Worm (Caenorhabditis elegans): Measurements from ENCODE around the gene fmo-5.

fmo-5 gene

DNA sequence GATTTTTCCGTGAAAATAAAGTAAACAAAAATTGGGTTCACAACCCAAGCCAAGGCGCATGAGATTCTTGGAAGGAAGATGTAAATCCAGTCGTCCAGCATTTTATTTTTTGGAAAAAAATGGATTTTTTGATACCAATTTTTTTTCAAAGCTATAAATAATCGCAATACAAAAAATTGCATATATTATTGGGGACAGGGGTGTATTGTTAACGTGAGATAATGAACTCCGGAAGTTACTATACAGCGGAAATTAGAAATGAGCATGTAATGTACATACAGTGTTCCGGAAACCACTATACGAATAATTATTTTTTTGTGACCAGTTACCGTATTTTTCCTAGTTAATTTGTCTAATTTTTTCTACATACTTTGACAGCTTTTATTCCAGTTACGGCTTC is 19.1 kb downstream of the fmo-5 start, which contains the start of gene srj-38:
Gene srj-38, minus strand, starts transcription at position 101 of the 400 bp plus-strand sequence.
- no peak for TF ChIP-seq tlp-1 (tag; optimal IDR thresholded peaks at IDR 0.05)

DNA sequence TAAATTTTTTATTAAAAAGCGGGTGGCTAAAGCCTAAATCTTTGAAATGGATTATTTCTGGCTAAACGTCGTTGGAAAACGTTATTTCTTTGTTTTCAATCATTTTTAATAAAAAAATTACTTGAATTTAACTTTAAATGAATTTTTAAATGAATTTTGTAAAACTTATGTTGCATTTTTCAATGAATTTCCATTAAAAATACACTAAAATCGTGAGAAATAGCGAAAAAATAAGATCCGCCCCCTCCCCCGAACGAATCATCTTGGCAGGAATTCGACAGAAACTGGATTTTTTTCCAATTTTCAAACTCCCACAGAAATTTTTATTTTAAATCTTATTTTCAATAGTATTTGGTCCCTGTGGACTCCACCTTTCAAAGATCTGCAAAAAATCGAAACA is 24.3 kb downstream of the fmo-5 start, which contains the start of gene srg-53:
Gene srg-53, plus strand, starts transcription at position 301 of the 400 bp plus-strand sequence.
- TF ChIP-seq tbx-2 (tag; optimal IDR thresholded peaks at IDR 0.05) (no peak), fkh-4 (tag; optimal IDR thresholded peaks at IDR 0.05; ENCODE audit: borderline replicate concordance) (no peak), dsc-1 (tag; optimal IDR thresholded peaks at IDR 0.05) (no peak), snpc-4 (tag; optimal IDR thresholded peaks at IDR 0.05) (no peak), aha-1 (tag; optimal IDR thresholded peaks at IDR 0.05) (no peak), nhr-11 (tag; optimal IDR thresholded peaks at IDR 0.05) (no peak), nhr-85 (tag) (no peak), isw-1 (GFP tag; IDR thresholded peaks at IDR 0.05) (no peak), ces-1 (GFP tag; optimal IDR thresholded peaks at IDR 0.05) (no peak), lin-39 (tag; optimal IDR thresholded peaks at IDR 0.05) (no peak)

DNA sequence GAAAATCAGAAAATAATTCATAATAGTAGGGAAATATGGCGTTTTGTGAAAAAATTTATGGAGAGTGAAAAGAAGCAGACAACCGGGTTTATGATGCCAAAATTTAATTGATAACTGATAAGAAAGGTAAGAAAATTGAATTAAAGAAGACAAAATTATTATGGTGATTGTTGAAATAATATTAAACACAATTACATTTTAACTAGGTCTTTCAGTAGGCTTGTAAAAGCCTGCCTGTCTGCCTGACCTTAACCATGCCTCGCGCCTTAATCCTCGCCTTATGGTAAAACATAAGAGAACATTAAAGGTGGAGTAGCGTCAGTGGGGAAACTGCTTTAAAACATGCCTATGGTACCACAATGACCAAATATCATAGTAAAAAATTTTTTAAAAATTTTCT is 24.9 kb downstream of the fmo-5 start, which contains the start of gene T02B11.8:
Gene T02B11.8, minus strand, starts transcription at position 101 of the 400 bp plus-strand sequence.
- TF ChIP-seq aly-2 (tag; optimal IDR thresholded peaks at IDR 0.05) = no peak
- TF ChIP-seq zip-4 (GFP tag; optimal IDR thresholded peaks at IDR 0.05) = no peak
- TF ChIP-seq fos-1 (tag; optimal IDR thresholded peaks at IDR 0.05) = no peak
- no peak for TF ChIP-seq lir-3 (tag; optimal IDR thresholded peaks at IDR 0.05; ENCODE audit: poor library complexity)
- no peak for TF ChIP-seq lsy-2 (tag; optimal IDR thresholded peaks at IDR 0.05)
- TF ChIP-seq unc-130 (tag; optimal IDR thresholded peaks at IDR 0.05) = no peak

DNA sequence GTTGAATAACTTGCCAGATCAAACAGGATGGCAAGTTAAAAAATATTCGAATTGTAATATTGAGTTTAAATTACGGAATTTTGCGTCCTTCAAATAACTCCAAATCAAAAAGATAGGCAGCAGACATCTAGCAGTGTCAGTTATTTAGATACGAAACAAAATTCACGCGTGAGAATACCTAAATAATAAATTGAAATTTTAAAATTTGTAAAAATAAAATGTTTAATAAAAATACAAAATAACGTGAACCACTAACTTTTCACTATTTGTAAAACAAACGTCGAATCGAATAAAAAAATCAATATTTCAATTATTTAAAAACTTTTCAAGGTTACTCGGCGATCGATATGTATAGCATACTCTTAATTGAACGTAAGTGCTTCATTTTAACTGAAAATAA is 27.5 kb downstream of the fmo-5 start, which contains the start of gene T02B11.9:
Gene T02B11.9, plus strand, starts transcription at position 301 of the 400 bp plus-strand sequence.
- TF ChIP-seq snu-23 (GFP tag; optimal IDR thresholded peaks at IDR 0.05) (no peak), zip-4 (GFP tag; optimal IDR thresholded peaks at IDR 0.05) (no peak), tbx-2 (tag; optimal IDR thresholded peaks at IDR 0.05) (no peak), unc-130 (tag; optimal IDR thresholded peaks at IDR 0.05) (no peak), ceh-90 (tag; optimal IDR thresholded peaks at IDR 0.05) (no peak), grh-1 (GFP tag; IDR thresholded peaks at IDR 0.05) (no peak)

DNA sequence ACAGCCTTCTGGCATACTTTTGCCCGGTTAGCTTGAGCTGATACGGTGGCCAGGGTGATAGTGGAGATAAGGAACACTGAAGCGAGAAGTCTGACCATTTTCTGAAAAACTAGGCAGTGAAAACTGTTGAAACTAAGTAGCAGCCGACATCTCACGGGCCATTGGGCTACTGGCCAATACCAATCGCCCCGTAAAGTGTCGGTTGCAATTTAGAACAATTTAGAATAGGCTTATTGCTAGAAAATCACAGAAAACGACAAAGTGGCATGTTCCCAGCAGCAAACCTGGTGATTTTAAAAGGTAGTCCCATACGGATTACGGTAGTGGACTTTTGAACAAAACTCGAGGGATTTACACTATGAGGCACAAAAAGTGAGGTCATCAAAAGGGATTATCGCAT is 32.4 kb downstream of the fmo-5 start, which contains the start of gene T02B11.4:
Gene T02B11.4, minus strand, starts transcription at position 101 of the 400 bp plus-strand sequence.
- no peak for TF ChIP-seq grh-1 (GFP tag; IDR thresholded peaks at IDR 0.05)
- no peak for TF ChIP-seq unc-86 (tag; optimal IDR thresholded peaks at IDR 0.05)
- TF ChIP-seq skn-1 (tag; optimal IDR thresholded peaks at IDR 0.05) = no peak
- no peak for TF ChIP-seq Y116A8C.19 (tag; optimal IDR thresholded peaks at IDR 0.05; ENCODE audit: borderline replicate concordance)
- TF ChIP-seq mdl-1 (tag; optimal IDR thresholded peaks at IDR 0.05) = no peak
- TF ChIP-seq snu-23 (GFP tag; optimal IDR thresholded peaks at IDR 0.05) = no peak
- no peak for TF ChIP-seq pag-3 (tag; optimal IDR thresholded peaks at IDR 0.05; ENCODE audit: borderline replicate concordance, insufficient read depth)
- no peak for TF ChIP-seq nhr-28 (tag; optimal IDR thresholded peaks at IDR 0.05)

DNA sequence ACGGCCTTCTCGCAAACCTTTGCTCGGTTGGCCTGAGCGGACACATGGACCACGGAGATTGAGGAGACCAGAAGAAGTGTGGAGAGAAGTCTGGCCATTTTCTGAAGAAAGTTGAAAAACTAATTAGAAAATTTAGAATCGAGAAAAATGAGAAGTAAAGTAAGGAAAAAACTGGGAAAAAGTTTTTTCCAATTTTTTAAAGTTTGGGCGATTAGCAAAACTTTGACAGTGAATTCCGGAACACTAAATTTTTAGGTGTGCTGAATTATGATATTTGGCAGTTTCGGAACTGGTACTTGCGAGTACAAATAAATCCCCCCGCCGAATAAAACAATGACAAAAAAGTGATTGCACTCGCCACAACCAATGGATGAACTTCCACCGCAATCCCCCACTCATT is 36.7 kb downstream of the fmo-5 start, which contains the start of gene T02B11.3:
Gene T02B11.3, minus strand, starts transcription at position 101 of the 400 bp plus-strand sequence.
- no peak for TF ChIP-seq fkh-8 (tag; optimal IDR thresholded peaks at IDR 0.05)
- TF ChIP-seq ceh-63 (GFP tag; optimal IDR thresholded peaks at IDR 0.05) = no peak
- no peak for TF ChIP-seq C16A3.4 (tag; optimal IDR thresholded peaks at IDR 0.05)
- TF ChIP-seq ceh-8 (GFP tag; optimal IDR thresholded peaks at IDR 0.05) = no peak

Measured in whole organism, L1 larva.